Fruit fly (Drosophila melanogaster) whole organism, embryonic: ENCODE measurements around the gene TM9SF3.

Experiments used
- CG10274 ChIP-seq: fragments of 200-800 bp; sonication (Bioruptor generic); optimal IDR thresholded peaks from 3 replicates; lab custom pipeline; 2017; ENCODE audit warnings: missing biosample characterization, mild to moderate bottlenecking, missing genetic modification characterization
- CG10321 ChIP-seq: fragments of 200-800 bp; sonication (Bioruptor generic); IDR thresholded peaks from 2 replicates; pipeline ENCODE4 v1.3.6; 2022; ENCODE audit warnings: missing biosample characterization, missing genetic modification characterization
- CG10431 ChIP-seq: fragments of 200-800 bp; sonication (Bioruptor generic); optimal IDR thresholded peaks from 3 replicates; lab custom pipeline; 2018; ENCODE audit warnings: missing biosample characterization, mild to moderate bottlenecking, missing genetic modification characterization
- CG10543 ChIP-seq: fragments of 200-800 bp; sonication (Bioruptor generic); optimal IDR thresholded peaks from 3 replicates; lab custom pipeline; 2017; ENCODE audit warnings: missing biosample characterization, mild to moderate bottlenecking, missing genetic modification characterization, moderate library complexity
- CG11247 ChIP-seq: fragments of 200-800 bp; sonication (Bioruptor generic); IDR thresholded peaks from 2 replicates; pipeline ENCODE4 v1.3.6; 2022; ENCODE audit warnings: missing biosample characterization, missing genetic modification characterization
- CG12071 ChIP-seq: fragments of 200-800 bp; sonication (Bioruptor generic); optimal IDR thresholded peaks from 3 replicates; lab custom pipeline; 2018; ENCODE audit warnings: missing biosample characterization, mild to moderate bottlenecking, missing genetic modification characterization
- CG15696 ChIP-seq: fragments of 200-800 bp; sonication (Bioruptor generic); optimal IDR thresholded peaks from 2 replicates; lab custom pipeline; 2019; ENCODE audit warnings: missing biosample characterization, mild to moderate bottlenecking, missing genetic modification characterization, moderate library complexity
- CG1603 ChIP-seq: fragments of 200-800 bp; sonication (Bioruptor generic); optimal IDR thresholded peaks from 2 replicates; lab custom pipeline; 2019; ENCODE audit warnings: missing biosample characterization, mild to moderate bottlenecking, missing genetic modification characterization, moderate library complexity
- CG1792 ChIP-seq: fragments of 200-800 bp; sonication (Bioruptor generic); optimal IDR thresholded peaks from 2 replicates; lab custom pipeline; 2016; ENCODE audit warnings: missing biosample characterization, missing genetic modification characterization
- CG18262 ChIP-seq: fragments of 200-800 bp; optimal IDR thresholded peaks from 3 replicates; lab custom pipeline; 2019; ENCODE audit warnings: missing biosample characterization, mild to moderate bottlenecking, missing genetic modification characterization, moderate library complexity
- CG2202 ChIP-seq: fragments of 200-800 bp; sonication (Bioruptor generic); optimal IDR thresholded peaks from 2 replicates; lab custom pipeline; 2018; ENCODE audit warnings: missing biosample characterization, mild to moderate bottlenecking, missing genetic modification characterization
- CG30020 ChIP-seq: fragments of 200-800 bp; optimal IDR thresholded peaks from 2 replicates; lab custom pipeline; 2019; ENCODE audit warnings: missing biosample characterization, mild to moderate bottlenecking, missing genetic modification characterization, moderate library complexity
- CG3407 ChIP-seq: fragments of 200-800 bp; sonication (Bioruptor generic); optimal IDR thresholded peaks from 2 replicates; lab custom pipeline; 2018; ENCODE audit warnings: missing biosample characterization, mild to moderate bottlenecking, missing genetic modification characterization
- CG42726 ChIP-seq: fragments of 200-800 bp; sonication (Bioruptor generic); IDR thresholded peaks from 2 replicates; pipeline ENCODE4 v1.3.6; 2022; ENCODE audit warnings: missing biosample characterization, missing genetic modification characterization; ENCODE audit not compliant: partially characterized antibody
- CG4730 ChIP-seq: fragments of 200-800 bp; sonication (Bioruptor generic); IDR thresholded peaks from 2 replicates; pipeline ENCODE4 v1.3.6; 2022; ENCODE audit warnings: missing biosample characterization, missing genetic modification characterization
- CG8478 ChIP-seq: fragments of >200 bp; optimal IDR thresholded peaks from 2 replicates; lab custom pipeline; 2018
- Dfd ChIP-seq, 2 experiments: fragments of >200 bp; optimal IDR thresholded peaks; 2 replicates each; lab custom pipeline; 2017; ENCODE audit warnings: missing biosample characterization in 2 of 2, missing genetic modification characterization in 2 of 2
- Doc3 ChIP-seq: fragments of 200-800 bp; sonication (Bioruptor generic); IDR thresholded peaks from 3 replicates; pipeline ENCODE4 v1.3.6; 2022; ENCODE audit warnings: missing biosample characterization, missing genetic modification characterization; ENCODE audit not compliant: partially characterized antibody
- Dp ChIP-seq: fragments of 200-800 bp; sonication (Bioruptor generic); optimal IDR thresholded peaks from 2 replicates; lab custom pipeline; 2018; ENCODE audit warnings: missing biosample characterization, mild to moderate bottlenecking, missing genetic modification characterization, moderate library complexity
- Dref ChIP-seq: fragments of 200-800 bp; sonication (Bioruptor generic); IDR thresholded peaks from 2 replicates; pipeline ENCODE4 v1.3.6; 2022; ENCODE audit warnings: missing biosample characterization, missing genetic modification characterization
- Hey ChIP-seq: fragments of 200-800 bp; sonication (Bioruptor generic); optimal IDR thresholded peaks from 3 replicates; lab custom pipeline; 2018; ENCODE audit warnings: missing biosample characterization, mild to moderate bottlenecking, missing genetic modification characterization
- Lpt ChIP-seq: fragments of >200 bp; optimal IDR thresholded peaks from 2 replicates; lab custom pipeline; 2018; ENCODE audit warnings: missing biosample characterization, missing genetic modification characterization
- MESR4 ChIP-seq: fragments of 200-800 bp; sonication (Bioruptor generic); optimal IDR thresholded peaks from 2 replicates; lab custom pipeline; 2018; ENCODE audit warnings: missing biosample characterization, mild to moderate bottlenecking, missing genetic modification characterization, moderate library complexity
- Mad ChIP-seq: fragments of 200-800 bp; sonication (Bioruptor generic); optimal IDR thresholded peaks from 2 replicates; lab custom pipeline; 2016; ENCODE audit warnings: missing biosample characterization, missing genetic modification characterization
- Sox102F ChIP-seq: fragments of 200-800 bp; sonication (Bioruptor generic); optimal IDR thresholded peaks from 2 replicates; lab custom pipeline; 2018; ENCODE audit warnings: missing biosample characterization, mild to moderate bottlenecking, missing genetic modification characterization, moderate library complexity
- Sry-β ChIP-seq: fragments of 200-800 bp; sonication (Bioruptor generic); optimal IDR thresholded peaks from 2 replicates; lab custom pipeline; 2018; ENCODE audit warnings: missing biosample characterization, mild to moderate bottlenecking, missing genetic modification characterization, moderate library complexity
- Ssrp ChIP-seq: fragments of 200-800 bp; sonication (Bioruptor generic); optimal IDR thresholded peaks from 2 replicates; lab custom pipeline; 2018; ENCODE audit warnings: missing biosample characterization, mild to moderate bottlenecking, missing genetic modification characterization, moderate library complexity
- bbx ChIP-seq: fragments of 200-800 bp; sonication (Bioruptor generic); IDR thresholded peaks from 2 replicates; pipeline ENCODE4 v1.3.6; 2022; ENCODE audit warnings: missing biosample characterization, missing genetic modification characterization; ENCODE audit not compliant: partially characterized antibody
- caup ChIP-seq: fragments of 200-800 bp; sonication (Bioruptor generic); optimal IDR thresholded peaks from 3 replicates; lab custom pipeline; 2017; ENCODE audit warnings: missing biosample characterization, mild to moderate bottlenecking, missing genetic modification characterization, moderate library complexity; ENCODE audit not compliant: severe bottlenecking
- dimm ChIP-seq: fragments of 200-800 bp; sonication (Bioruptor generic); IDR thresholded peaks from 2 replicates; pipeline ENCODE4 v1.3.6; 2022; ENCODE audit warnings: missing biosample characterization, missing genetic modification characterization
- ftz-f1 ChIP-seq: fragments of 200-800 bp; sonication (Bioruptor generic); optimal IDR thresholded peaks from 2 replicates; lab custom pipeline; 2016; ENCODE audit warnings: missing biosample characterization, missing genetic modification characterization
- gem ChIP-seq: fragments of 200-800 bp; sonication (Bioruptor generic); optimal IDR thresholded peaks from 2 replicates; lab custom pipeline; 2019; ENCODE audit warnings: missing biosample characterization, mild to moderate bottlenecking, missing genetic modification characterization, moderate library complexity
- gt ChIP-seq: fragments of 200-800 bp; sonication (Bioruptor generic); IDR thresholded peaks from 2 replicates; pipeline ENCODE4 v1.3.6; 2022; ENCODE audit warnings: missing biosample characterization, missing genetic modification characterization
- inv ChIP-seq: fragments of 200-800 bp; sonication (Bioruptor generic); IDR thresholded peaks from 2 replicates; pipeline ENCODE4 v1.3.6; 2022; ENCODE audit warnings: missing biosample characterization, missing genetic modification characterization; ENCODE audit not compliant: partially characterized antibody
- jing ChIP-seq: fragments of 200-800 bp; sonication (Bioruptor generic); optimal IDR thresholded peaks from 2 replicates; lab custom pipeline; 2018; ENCODE audit warnings: missing biosample characterization, mild to moderate bottlenecking, missing genetic modification characterization
- kah ChIP-seq: fragments of 200-800 bp; sonication (Bioruptor generic); optimal IDR thresholded peaks from 2 replicates; lab custom pipeline; 2018; ENCODE audit warnings: missing biosample characterization, mild to moderate bottlenecking, missing genetic modification characterization
- lbe ChIP-seq: fragments of 200-800 bp; sonication (Bioruptor generic); optimal IDR thresholded peaks from 2 replicates; lab custom pipeline; 2016; ENCODE audit warnings: missing biosample characterization, mild to moderate bottlenecking, missing genetic modification characterization
- lmd ChIP-seq: fragments of 200-800 bp; sonication (Bioruptor generic); IDR thresholded peaks from 2 replicates; pipeline ENCODE4 v1.3.6; 2022; ENCODE audit warnings: missing biosample characterization, missing genetic modification characterization
- luna ChIP-seq: fragments of 200-800 bp; sonication (Bioruptor generic); optimal IDR thresholded peaks from 2 replicates; lab custom pipeline; 2016; ENCODE audit warnings: missing biosample characterization, missing genetic modification characterization
- odd ChIP-seq: fragments of 200-800 bp; sonication (Bioruptor generic); optimal IDR thresholded peaks from 2 replicates; lab custom pipeline; 2017; ENCODE audit warnings: missing biosample characterization, mild to moderate bottlenecking, missing genetic modification characterization
- onecut ChIP-seq: fragments of 200-800 bp; sonication (Bioruptor generic); IDR thresholded peaks from 2 replicates; pipeline ENCODE4 v1.3.6; 2022; ENCODE audit warnings: missing biosample characterization, missing genetic modification characterization
- psq ChIP-seq: fragments of 200-800 bp; sonication (Bioruptor generic); optimal IDR thresholded peaks from 2 replicates; lab custom pipeline; 2017; ENCODE audit warnings: missing biosample characterization, missing genetic modification characterization
- sens-2 ChIP-seq: fragments of 200-800 bp; sonication (Bioruptor generic); IDR thresholded peaks from 2 replicates; pipeline ENCODE4 v1.3.6; 2022; ENCODE audit warnings: missing biosample characterization, missing genetic modification characterization
- sim ChIP-seq: fragments of 200-800 bp; sonication (Bioruptor generic); IDR thresholded peaks from 2 replicates; pipeline ENCODE4 v1.3.6; 2022; ENCODE audit warnings: missing biosample characterization, missing genetic modification characterization
- tna ChIP-seq: fragments of 200-800 bp; sonication (Bioruptor generic); IDR thresholded peaks from 2 replicates; pipeline ENCODE4 v1.3.6; 2022; ENCODE audit warnings: missing biosample characterization, missing genetic modification characterization; ENCODE audit not compliant: partially characterized antibody
- vfl ChIP-seq: fragments of 200-800 bp; sonication (Bioruptor generic); optimal IDR thresholded peaks from 2 replicates; lab custom pipeline; 2016; ENCODE audit warnings: missing biosample characterization, missing genetic modification characterization
- wek ChIP-seq: fragments of 200-800 bp; sonication (Bioruptor generic); optimal IDR thresholded peaks from 3 replicates; lab custom pipeline; 2018; ENCODE audit warnings: missing biosample characterization, mild to moderate bottlenecking, missing genetic modification characterization, moderate library complexity
- zen ChIP-seq: fragments of 200-800 bp; sonication (Bioruptor generic); optimal IDR thresholded peaks from 3 replicates; lab custom pipeline; 2018; ENCODE audit warnings: missing biosample characterization, mild to moderate bottlenecking, missing genetic modification characterization, moderate library complexity

Gene TM9SF3

DNA sequence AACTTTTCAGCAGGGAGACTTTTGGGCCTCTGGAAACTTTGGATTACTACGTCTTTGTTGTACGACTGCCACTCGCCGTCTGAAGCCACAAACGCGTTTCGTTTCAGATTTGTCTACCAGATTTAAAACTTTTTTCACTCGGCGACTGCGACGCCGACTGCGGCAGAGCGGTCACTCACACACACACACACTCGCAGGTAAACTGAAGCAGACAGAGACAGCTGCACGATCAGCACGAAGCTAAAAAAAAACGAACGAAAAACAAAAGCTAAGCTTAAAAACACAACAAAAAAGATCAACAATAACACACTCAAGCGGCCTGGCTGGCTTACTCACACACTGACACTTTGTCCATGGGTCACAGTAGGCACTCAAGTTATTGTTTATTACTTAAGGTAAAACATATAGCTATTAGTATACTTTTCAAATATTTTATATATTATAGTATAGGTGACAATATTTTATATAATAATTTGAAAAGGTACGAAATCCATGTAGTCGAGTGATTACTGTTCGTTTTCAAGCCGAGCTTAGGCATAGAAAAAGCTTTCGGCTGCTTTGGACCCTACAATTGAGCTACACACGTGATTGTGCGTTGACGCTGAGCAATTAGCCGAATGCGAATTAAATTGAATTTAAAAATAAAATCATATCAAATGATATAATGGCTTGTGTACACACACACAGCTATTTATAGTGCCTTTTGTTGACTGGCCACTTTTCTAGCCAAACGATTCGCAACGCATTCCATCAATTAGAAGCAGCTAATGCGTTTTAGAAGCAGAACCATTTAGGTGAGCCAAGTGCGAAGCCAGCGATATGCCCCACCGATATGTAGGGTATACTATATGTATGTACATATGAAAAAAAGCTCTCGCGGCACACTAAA lies 26.3 kb downstream of the TM9SF3 start, which contains the start of gene Msr-110 (continued):
- TF ChIP-seq gem: peak; percentile 92
- TF ChIP-seq bbx (GFP tag; lab: Robert Waterston, UW): no peak
- TF ChIP-seq Dp (GFP tag; lab: Kevin White, UChicago): no peak
- TF ChIP-seq CG10543 (GFP tag; lab: Kevin White, UChicago): peak; percentile 89
- TF ChIP-seq CG11247: peak; percentile 88
- TF ChIP-seq Doc3 (GFP tag; lab: Robert Waterston, UW): no peak
- TF ChIP-seq CG15696: peak; percentile 50
- peak; percentile 93 for TF ChIP-seq lmd (GFP tag; lab: Robert Waterston, UW)
- no peak; the same call in 1 of the 2 replicates for TF ChIP-seq sim (GFP tag; lab: Robert Waterston, UW)
- TF ChIP-seq tna (GFP tag; lab: Robert Waterston, UW): no peak
- no peak for TF ChIP-seq ftz-f1 (GFP tag; lab: Kevin White, UChicago)
- TF ChIP-seq gt (GFP tag; lab: Robert Waterston, UW): peak; percentile 53; the same call in 1 of the 2 replicates
- no peak for TF ChIP-seq inv
- TF ChIP-seq odd (GFP tag; lab: Kevin White, UChicago): peak; percentile 79
- TF ChIP-seq onecut: peak; percentile 69
- TF ChIP-seq Lpt (GFP tag; lab: Kevin White, UChicago): no peak
- peak; percentile 96 for TF ChIP-seq CG10274
- TF ChIP-seq Mad (GFP tag; lab: Kevin White, UChicago): peak; percentile 76
- peak; percentile 39 for TF ChIP-seq vfl (GFP tag; lab: Kevin White, UChicago)
- TF ChIP-seq CG1792 (GFP tag; lab: Kevin White, UChicago): peak; percentile 52
- TF ChIP-seq CG18262 (tag; lab: Kevin White, UChicago): peak; percentile 86
- TF ChIP-seq sens-2 (GFP tag; lab: Robert Waterston, UW): peak; percentile 50; the same call in 1 of the 2 replicates
- peak; percentile 70 for TF ChIP-seq kah (GFP tag; lab: Kevin White, UChicago)
- TF ChIP-seq Sry-β: peak; percentile 6
- no peak for TF ChIP-seq CG2202 (tag; lab: Kevin White, UChicago)
- peak; percentile 58 for TF ChIP-seq lbe (GFP tag; lab: Kevin White, UChicago)
- no peak; the same call in 1 of the 2 replicates for TF ChIP-seq Dref
- TF ChIP-seq Ssrp (tag; lab: Kevin White, UChicago): peak; percentile 85
- peak; percentile 21; the same call in 1 of the 2 replicates for TF ChIP-seq dimm (GFP tag; lab: Robert Waterston, UW)
- peak; percentile 80 for TF ChIP-seq CG1603 (tag; lab: Kevin White, UChicago)
- peak; percentile 74 for TF ChIP-seq CG3407
- peak; percentile 59 for TF ChIP-seq psq
- no peak for TF ChIP-seq MESR4 (GFP tag; lab: Kevin White, UChicago)
- TF ChIP-seq CG4730 (GFP tag; lab: Robert Waterston, UW): peak; percentile 86
- TF ChIP-seq Hey (tag; lab: Kevin White, UChicago): peak; percentile 17
- peak; percentile 85 for TF ChIP-seq caup (GFP tag; lab: Kevin White, UChicago)
- TF ChIP-seq zen (tag; lab: Kevin White, UChicago): peak; percentile 40
- TF ChIP-seq jing: peak; percentile 78
- TF ChIP-seq CG30020 (tag; lab: Kevin White, UChicago): peak; percentile 43
- peak; percentile 61 for TF ChIP-seq wek (GFP tag; lab: Kevin White, UChicago)
- TF ChIP-seq Dfd (GFP tag; optimal IDR thresholded peaks at IDR 0.05; lab: Kevin White, UChicago): no peak
- TF ChIP-seq CG42726 (GFP tag; lab: Robert Waterston, UW): peak; percentile 52; the same call in 1 of the 2 replicates
- TF ChIP-seq CG8478 (lab: Kevin White, UChicago): no peak
- TF ChIP-seq luna (GFP tag; lab: Kevin White, UChicago): no peak
- TF ChIP-seq CG10321 (GFP tag; lab: Robert Waterston, UW): 0 out of 2 replicates have a peak, but pooled peaks have one; percentile 63
- TF ChIP-seq CG12071 (GFP tag; lab: Kevin White, UChicago): peak; percentile 76
- peak; percentile 93 for TF ChIP-seq Sox102F (GFP tag; lab: Kevin White, UChicago)
- peak; percentile 54 for TF ChIP-seq CG10431 (GFP tag; lab: Kevin White, UChicago)
